Worm (Caenorhabditis elegans) whole organism, L3 larva: ENCODE results near the gene ptr-16.
A peak's percentile ranks its signal among the peaks of the same experiment; 100 is the strongest.

Experiments
- R02D3.7 ChIP-seq: fragments of 150-350 bp; optimal IDR thresholded peaks from 2 replicates; lab custom pipeline; 2014; ENCODE audit warnings: missing biosample characterization, missing genetic modification characterization
- ZK546.5 ChIP-seq: sonication (generic microtip); optimal IDR thresholded peaks from 2 replicates; lab custom pipeline; 2017; ENCODE audit warnings: missing biosample characterization, missing genetic modification characterization
- aly-2 ChIP-seq: fragments of 150-350 bp; optimal IDR thresholded peaks from 2 replicates; lab custom pipeline; 2014; ENCODE audit warnings: missing biosample characterization, missing genetic modification characterization
- ceh-16 ChIP-seq: sonication (generic microtip); optimal IDR thresholded peaks from 2 replicates; lab custom pipeline; 2017; ENCODE audit warnings: missing biosample characterization, missing genetic modification characterization
- ceh-28 ChIP-seq: fragments of 150-350 bp; optimal IDR thresholded peaks from 2 replicates; lab custom pipeline; 2014; ENCODE audit warnings: missing biosample characterization, missing genetic modification reagents, missing genetic modification characterization
- ceh-82 ChIP-seq: fragments of 150-350 bp; optimal IDR thresholded peaks from 2 replicates; lab custom pipeline; 2014; ENCODE audit warnings: missing biosample characterization, missing genetic modification characterization
- daf-12 ChIP-seq: fragments of 150-350 bp; optimal IDR thresholded peaks from 2 replicates; lab custom pipeline; 2014; ENCODE audit warnings: missing biosample characterization, missing genetic modification reagents, missing genetic modification characterization
- egl-27 ChIP-seq: sonication (generic microtip); optimal IDR thresholded peaks from 4 replicates; lab custom pipeline; 2017; ENCODE audit warnings: missing biosample characterization, missing genetic modification reagents, missing genetic modification characterization
- egl-5 ChIP-seq: fragments of 150-350 bp; optimal IDR thresholded peaks from 2 replicates; lab custom pipeline; 2017; ENCODE audit warnings: missing biosample characterization, missing genetic modification reagents, missing genetic modification characterization, inconsistent platforms
- elt-1 ChIP-seq: fragments of 150-350 bp; optimal IDR thresholded peaks from 2 replicates; lab custom pipeline; 2014; ENCODE audit warnings: missing biosample characterization, missing genetic modification characterization
- elt-2 ChIP-seq: sonication (generic microtip); optimal IDR thresholded peaks from 2 replicates; lab custom pipeline; 2016; ENCODE audit warnings: missing genetic modification reagents, mild to moderate bottlenecking, missing genetic modification characterization, missing compliant biosample characterization
- elt-3 ChIP-seq, 3 experiments: fragments of 150-350 bp in 1 of 3; sonication (generic microtip) in 2 of 3; optimal IDR thresholded peaks; 2 replicates in 2 of 3; 4 replicates in 1 of 3; lab custom pipeline; 2014 to 2017; ENCODE audit warnings: missing biosample characterization in 3 of 3, missing genetic modification characterization in 3 of 3
- eor-1 ChIP-seq, 2 experiments: fragments of 150-350 bp; optimal IDR thresholded peaks; 2 replicates each; lab custom pipeline; 2014 to 2018; ENCODE audit warnings: missing biosample characterization in 2 of 2, missing genetic modification characterization in 2 of 2
- fos-1 ChIP-seq: fragments of 150-350 bp; optimal IDR thresholded peaks from 2 replicates; lab custom pipeline; 2014; ENCODE audit warnings: missing biosample characterization, missing genetic modification characterization
- lsy-12 ChIP-seq: sonication (generic microtip); optimal IDR thresholded peaks from 2 replicates; lab custom pipeline; 2016; ENCODE audit warnings: mild to moderate bottlenecking, missing genetic modification characterization, missing compliant biosample characterization
- nfya-1 ChIP-seq: sonication (generic microtip); optimal IDR thresholded peaks from 2 replicates; lab custom pipeline; 2017; ENCODE audit warnings: missing genetic modification characterization, mild to moderate bottlenecking, missing compliant biosample characterization, antibody characterized with exemption, moderate library complexity; ENCODE audit not compliant: insufficient read depth
- nhr-11 ChIP-seq: fragments of 150-350 bp; optimal IDR thresholded peaks from 2 replicates; lab custom pipeline; 2014; ENCODE audit warnings: missing biosample characterization, missing genetic modification characterization
- nhr-237 ChIP-seq: fragments of 150-350 bp; optimal IDR thresholded peaks from 2 replicates; lab custom pipeline; 2014; ENCODE audit warnings: missing biosample characterization, missing genetic modification characterization
- nhr-25 ChIP-seq: sonication (generic microtip); optimal IDR thresholded peaks from 2 replicates; lab custom pipeline; 2017; ENCODE audit warnings: missing biosample characterization, missing genetic modification characterization
- nhr-28 ChIP-seq: fragments of 150-350 bp; optimal IDR thresholded peaks from 2 replicates; lab custom pipeline; 2014; ENCODE audit warnings: missing biosample characterization, missing genetic modification characterization
- nhr-43 ChIP-seq: sonication (generic microtip); optimal IDR thresholded peaks from 2 replicates; lab custom pipeline; 2016; ENCODE audit warnings: mild to moderate bottlenecking, missing genetic modification characterization, missing compliant biosample characterization; ENCODE audit not compliant: poor library complexity, severe bottlenecking
- nhr-67 ChIP-seq: fragments of 150-350 bp; optimal IDR thresholded peaks from 2 replicates; lab custom pipeline; 2014; ENCODE audit warnings: missing biosample characterization, missing genetic modification characterization
- nhr-76 ChIP-seq: fragments of 150-350 bp; sonication (generic microtip); optimal IDR thresholded peaks from 5 replicates; lab custom pipeline; 2014; ENCODE audit warnings: missing biosample characterization, missing genetic modification characterization
- pha-4 ChIP-seq: fragments of 150-350 bp; optimal IDR thresholded peaks from 2 replicates; lab custom pipeline; 2014; ENCODE audit warnings: missing biosample characterization, missing genetic modification reagents, missing genetic modification characterization
- pqm-1 ChIP-seq: fragments of 150-350 bp; optimal IDR thresholded peaks from 2 replicates; lab custom pipeline; 2017; ENCODE audit warnings: missing biosample characterization, missing genetic modification characterization, inconsistent platforms
- skn-1 ChIP-seq: fragments of 150-350 bp; optimal IDR thresholded peaks from 2 replicates; lab custom pipeline; 2014; ENCODE audit warnings: missing biosample characterization, missing genetic modification characterization
- tbx-2 ChIP-seq: sonication (generic microtip); optimal IDR thresholded peaks from 2 replicates; lab custom pipeline; 2016; ENCODE audit warnings: mild to moderate bottlenecking, missing genetic modification characterization, missing compliant biosample characterization
- unc-39 ChIP-seq: sonication (generic microtip); optimal IDR thresholded peaks from 4 replicates; lab custom pipeline; 2017; ENCODE audit warnings: missing biosample characterization, missing genetic modification characterization
- ztf-11 ChIP-seq: fragments of 150-350 bp; optimal IDR thresholded peaks from 2 replicates; lab custom pipeline; 2014; ENCODE audit warnings: missing biosample characterization, missing genetic modification characterization
- ztf-4 ChIP-seq: fragments of 150-350 bp; optimal IDR thresholded peaks from 2 replicates; lab custom pipeline; 2014; ENCODE audit warnings: missing biosample characterization, missing genetic modification characterization

Gene ptr-16

DNA sequence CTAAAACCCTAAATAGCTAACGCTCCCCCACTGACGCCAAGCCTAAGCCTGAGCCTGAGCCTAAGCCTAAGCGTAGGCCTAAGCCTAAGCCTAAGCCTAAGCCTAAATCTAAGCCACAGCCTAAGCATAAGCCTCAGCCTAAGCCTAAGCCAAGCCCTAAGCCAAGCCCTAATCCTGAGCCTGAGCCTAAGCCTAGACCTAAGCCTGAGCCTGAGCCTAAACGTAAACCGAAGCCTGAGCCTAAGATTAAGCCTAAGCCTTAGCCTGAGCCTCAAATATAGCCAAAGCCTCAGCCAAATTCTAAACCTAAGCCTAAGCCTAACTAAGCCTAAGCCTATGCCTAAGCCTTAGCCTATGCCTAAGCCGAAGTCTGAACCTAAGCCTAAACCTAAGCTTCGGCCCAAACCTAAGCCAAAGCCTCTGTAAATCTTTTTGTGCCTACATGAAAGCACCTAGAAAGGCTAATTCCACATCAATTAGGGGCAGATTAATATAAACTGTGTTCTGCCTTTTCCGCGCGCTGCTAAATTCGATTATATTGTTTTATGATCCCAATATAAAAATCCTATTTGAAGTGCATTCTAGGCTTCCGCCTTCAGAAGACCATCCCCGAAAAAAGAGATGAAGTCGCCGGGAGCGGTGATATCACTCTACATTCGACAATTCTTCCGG, at the start of gene ptr-16:
Gene ptr-16 (plus strand): TSS at position 622 of the 672 bp plus-strand sequence.
- TF ChIP-seq skn-1 (tag; lab: Kevin White, UChicago) (no peak), ceh-28 (tag; lab: Kevin White, UChicago) (no peak), ceh-82 (tag; lab: Kevin White, UChicago) (no peak), nhr-11 (tag; lab: Kevin White, UChicago) (no peak), ZK546.5 (tag; lab: Kevin White, UChicago) (no peak), nhr-25 (tag; lab: Kevin White, UChicago) (no peak), daf-12 (tag; lab: Kevin White, UChicago) (no peak)

DNA sequence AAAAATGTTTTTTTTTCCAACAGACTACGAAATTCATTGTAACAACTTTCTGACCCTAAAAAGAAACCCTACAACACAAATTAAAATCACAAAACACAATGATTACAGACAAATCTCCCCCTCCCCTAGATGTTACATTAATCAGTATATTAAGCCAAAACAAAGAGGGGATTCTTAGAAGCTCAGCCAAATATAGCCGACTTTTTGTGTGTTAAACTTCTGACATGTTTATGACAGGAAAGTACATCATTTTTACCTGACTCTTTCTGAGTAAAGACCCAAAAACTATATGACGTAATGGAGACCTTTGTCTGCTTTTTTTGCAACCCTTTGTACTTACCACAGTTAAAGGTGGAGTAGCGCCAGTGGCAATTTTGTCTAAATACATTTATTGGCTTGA, 45.4 kb upstream of the ptr-16 start:
- no peak for TF ChIP-seq fos-1 (tag; lab: Kevin White, UChicago)
- TF ChIP-seq nhr-28 (tag; lab: Kevin White, UChicago), result no peak
- no peak for TF ChIP-seq egl-5
- no peak for TF ChIP-seq unc-39
- TF ChIP-seq ceh-16 (tag; lab: Kevin White, UChicago), result no peak
- no peak for TF ChIP-seq ztf-11 (tag; lab: Kevin White, UChicago)
- TF ChIP-seq, all 47 proteins: peak for 0

DNA sequence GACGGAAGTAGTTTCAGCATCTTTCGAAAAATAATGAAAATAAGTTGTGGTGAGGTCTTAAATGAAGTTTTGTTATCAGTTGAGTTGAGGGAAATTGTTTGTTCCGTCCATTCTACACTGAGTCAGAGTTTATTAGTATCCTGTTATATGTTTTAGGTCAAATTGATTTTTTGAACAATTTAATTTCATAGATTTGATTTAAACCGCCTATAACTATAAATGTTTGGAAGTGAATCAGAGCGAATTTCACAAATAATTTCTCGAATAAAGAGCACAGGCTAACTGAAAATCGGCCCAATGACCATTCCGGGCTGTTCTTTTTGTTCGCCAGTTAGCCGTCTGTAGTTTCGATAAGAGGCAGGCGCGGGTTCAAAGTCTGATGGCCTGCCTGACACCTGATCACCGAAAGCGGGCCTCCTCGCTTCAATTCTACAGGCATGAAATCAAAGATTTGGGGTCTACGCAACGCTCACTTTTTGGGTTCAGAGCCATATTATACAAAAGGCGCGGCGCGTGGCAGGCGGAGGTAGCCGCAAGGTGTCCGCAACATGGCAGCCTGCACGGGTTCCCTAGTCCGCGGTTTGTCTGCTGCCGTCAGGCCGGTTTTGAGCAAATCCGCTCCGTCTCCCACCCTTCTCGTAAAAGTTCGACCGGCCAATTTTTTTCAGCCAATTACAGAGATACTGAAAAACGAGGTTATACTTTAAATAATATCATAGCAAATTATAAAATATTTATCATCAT, 33.5 kb upstream of the ptr-16 start, which contains the start of gene W07B8.4:
Gene W07B8.4 (minus strand): TSS at position 51 of the 744 bp plus-strand sequence.
- TF ChIP-seq nhr-43 (tag; lab: Kevin White, UChicago) (no peak), elt-2 (tag; lab: Kevin White, UChicago) (peak; percentile 49), elt-1 (tag; lab: Kevin White, UChicago) (no peak)

DNA sequence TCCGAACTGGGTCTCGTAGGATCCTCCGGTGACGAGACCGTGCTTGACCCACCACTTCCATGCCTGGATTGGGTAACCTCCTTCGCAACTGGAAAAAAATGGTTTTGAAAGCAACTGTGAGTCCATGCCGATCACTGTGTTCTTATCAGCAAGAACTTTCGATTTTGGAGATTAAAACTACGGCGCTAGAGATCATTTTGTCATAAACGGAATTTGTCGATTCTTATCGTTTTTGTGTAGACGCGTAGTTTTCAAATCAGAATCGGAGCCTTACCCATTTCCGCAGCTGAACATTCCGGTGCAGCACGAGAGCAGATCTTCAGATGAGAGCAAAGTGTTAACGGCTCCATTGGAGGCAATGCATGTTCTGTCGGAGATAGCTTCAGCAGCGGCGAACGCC, 32.3 kb upstream of the ptr-16 start:
- peak; percentile 13 for TF ChIP-seq pqm-1 (tag; lab: Kevin White, UChicago)
- TF ChIP-seq ZK546.5 (tag; lab: Kevin White, UChicago), result no peak
- peak; percentile 3 for TF ChIP-seq elt-2 (tag; lab: Kevin White, UChicago)

DNA sequence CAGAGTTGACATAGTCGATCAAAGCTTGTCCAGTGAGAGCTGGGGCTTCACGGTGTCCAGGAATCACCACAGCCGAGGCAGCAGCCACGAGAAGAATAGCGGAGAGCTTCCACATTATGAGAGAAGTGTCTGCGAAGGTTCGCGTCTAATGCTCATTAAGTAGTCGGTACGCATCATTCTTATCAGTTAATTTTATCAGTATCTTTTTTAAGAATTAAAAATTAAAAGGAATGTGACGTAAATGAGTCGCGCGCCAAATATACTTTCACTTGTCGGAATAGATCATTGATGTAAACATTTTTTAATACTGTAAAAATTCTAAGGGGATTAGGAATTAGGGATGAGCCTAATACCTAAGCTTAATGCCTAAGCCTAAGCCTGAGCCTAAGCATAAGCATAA, 31.7 kb upstream of the ptr-16 start, which contains the start of gene cpr-5:
Gene cpr-5 (minus strand): TSS at position 197 of the 400 bp plus-strand sequence.
- peak; percentile 32 for TF ChIP-seq pqm-1 (tag; lab: Kevin White, UChicago)
- TF ChIP-seq unc-39, result no peak
- TF ChIP-seq elt-2 (tag; lab: Kevin White, UChicago), result peak; percentile 84
- TF ChIP-seq nfya-1 (tag; lab: Kevin White, UChicago), result no peak
- TF ChIP-seq ztf-4 (tag; lab: Kevin White, UChicago), result no peak

DNA sequence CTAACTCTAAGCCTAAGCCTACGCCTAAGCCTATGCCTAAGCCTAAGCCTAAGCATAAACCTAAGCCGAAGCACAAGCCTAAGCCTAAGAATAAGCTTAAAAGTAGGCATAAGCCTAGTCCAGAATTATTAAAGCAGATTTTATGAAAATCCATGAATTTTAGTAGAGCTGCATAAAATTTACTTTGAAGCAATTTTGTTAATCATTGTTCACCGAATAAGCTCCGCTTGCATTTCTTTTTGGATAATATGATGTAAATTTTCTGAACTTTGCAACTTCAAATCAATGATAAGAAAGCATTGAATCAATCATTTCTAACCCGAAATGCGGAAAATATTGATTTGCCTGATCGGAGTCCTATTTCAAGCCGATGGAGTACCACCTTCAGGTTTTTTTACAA, 31.2 kb upstream of the ptr-16 start, which contains the start of gene cpr-8:
Gene cpr-8 (plus strand): TSS at position 301 of the 400 bp plus-strand sequence.
- TF ChIP-seq ceh-82 (tag; lab: Kevin White, UChicago) (no peak), nhr-76 (tag; lab: Kevin White, UChicago) (no peak), R02D3.7 (tag; lab: Kevin White, UChicago) (no peak), egl-5 (no peak), ztf-11 (tag; lab: Kevin White, UChicago) (no peak), elt-3 (tag; optimal IDR thresholded peaks at IDR 0.05; lab: Kevin White, UChicago) (no peak), ztf-4 (tag; lab: Kevin White, UChicago) (no peak), pqm-1 (tag; lab: Kevin White, UChicago) (no peak), pha-4 (no peak), egl-27 (tag; lab: Kevin White, UChicago) (no peak), nhr-237 (no peak), lsy-12 (tag; lab: Kevin White, UChicago) (no peak), ZK546.5 (tag; lab: Kevin White, UChicago) (no peak), nhr-67 (tag; lab: Kevin White, UChicago) (no peak), eor-1 (tag; optimal IDR thresholded peaks at IDR 0.05; lab: Kevin White, UChicago) (no peak), aly-2 (no peak), tbx-2 (tag; lab: Kevin White, UChicago) (no peak)
